Fruit fly (Drosophila melanogaster): Measurements from ENCODE around the gene CG10877.

CG10877 gene

dm6 chr3R:20592517-20593462, 28.9 kb upstream of the CG10877 start, which contains the start of the genes Pus1 and bon (continued):
- TF ChIP-seq CG34422 (GFP tag; IDR thresholded peaks at IDR 0.05) (peak; percentile 72; the same call in 2 of the 3 replicates), CG10654 (GFP tag; optimal IDR thresholded peaks at IDR 0.05) (no peak), CG12219 (GFP tag; optimal IDR thresholded peaks at IDR 0.05) (no peak), her (GFP tag; optimal IDR thresholded peaks at IDR 0.05) (no peak), HmgZ (tag; optimal IDR thresholded peaks at IDR 0.05) (peak; percentile 29), HLH54F (GFP tag; optimal IDR thresholded peaks at IDR 0.05) (peak; percentile 30), CG11696 (GFP tag; IDR thresholded peaks at IDR 0.05) (no peak), ewg (GFP tag; optimal IDR thresholded peaks at IDR 0.05) (no peak), bsh (GFP tag; optimal IDR thresholded peaks at IDR 0.05) (peak; percentile 2 to 7), Myb (GFP tag; optimal IDR thresholded peaks at IDR 0.05) (peak; percentile 65), CG14860 (GFP tag; IDR thresholded peaks at IDR 0.05; ENCODE audit: partially characterized antibody) (0 out of 3 replicates have a peak, but pooled peaks have one; percentile 7), row (GFP tag; IDR thresholded peaks at IDR 0.05) (peak; percentile 38; the same call in 2 of the 3 replicates), HLHmδ (GFP tag; optimal IDR thresholded peaks at IDR 0.05) (peak; percentile 37), CG12155 (GFP tag; optimal IDR thresholded peaks at IDR 0.05) (peak; percentile 52), ranshi (GFP tag; IDR thresholded peaks at IDR 0.05) (no peak), nmo (GFP tag; optimal IDR thresholded peaks at IDR 0.05) (peak; percentile 29), Ets65A (GFP tag) (peak; percentile 51), pb (GFP tag; optimal IDR thresholded peaks at IDR 0.05) (no peak), Med (GFP tag) (peak; percentile 87), CG15073 (GFP tag; optimal IDR thresholded peaks at IDR 0.05) (no peak), Mes4 (GFP tag; optimal IDR thresholded peaks at IDR 0.05) (no peak), ken (GFP tag; IDR thresholded peaks at IDR 0.05) (peak; percentile 34; the same call in 1 of the 3 replicates), Hey (tag; optimal IDR thresholded peaks at IDR 0.05) (no peak), CG11695 (GFP tag; IDR thresholded peaks at IDR 0.05) (no peak), CG9797 (GFP tag; optimal IDR thresholded peaks at IDR 0.05) (peak; percentile 89), dpn (GFP tag; optimal IDR thresholded peaks at IDR 0.05) (peak; percentile 5 to 34), az2 (GFP tag; optimal IDR thresholded peaks at IDR 0.05) (no peak), ci (GFP tag; IDR thresholded peaks at IDR 0.05) (peak; percentile 20; the same call in 1 of the 3 replicates), Six4 (GFP tag; optimal IDR thresholded peaks at IDR 0.05) (peak; percentile 1), wor (GFP tag; IDR thresholded peaks at IDR 0.05) (no peak), D19A (tag; optimal IDR thresholded peaks at IDR 0.05) (no peak), CG14667 (GFP tag; IDR thresholded peaks at IDR 0.05) (no peak), tin (GFP tag; optimal IDR thresholded peaks at IDR 0.05) (peak; percentile 30), CG17361 (GFP tag; IDR thresholded peaks at IDR 0.05) (no peak), stwl (tag; optimal IDR thresholded peaks at IDR 0.05) (peak; percentile 79), CG3847 (GFP tag; IDR thresholded peaks at IDR 0.05) (peak; percentile 64), CG32772 (GFP tag; IDR thresholded peaks at IDR 0.05) (no peak), gfzf (GFP tag; optimal IDR thresholded peaks at IDR 0.05) (peak; percentile 60), CG3163 (GFP tag; optimal IDR thresholded peaks at IDR 0.05) (no peak), CG15269 (tag; optimal IDR thresholded peaks at IDR 0.05) (peak; percentile 5), knrl (GFP tag; IDR thresholded peaks at IDR 0.05; ENCODE audit: partially characterized antibody) (no peak), unpg (GFP tag; optimal IDR thresholded peaks at IDR 0.05) (no peak), Aef1 (GFP tag; IDR thresholded peaks at IDR 0.05) (no peak), Eip74EF (GFP tag; optimal IDR thresholded peaks at IDR 0.05) (no peak), CG17328 (GFP tag; IDR thresholded peaks at IDR 0.05) (no peak; the same call in 1 of the 2 replicates), Atf3 (GFP tag; optimal IDR thresholded peaks at IDR 0.05) (peak; percentile 17), CG9817 (tag; optimal IDR thresholded peaks at IDR 0.05) (no peak), Hmr (GFP tag; optimal IDR thresholded peaks at IDR 0.05) (peak; percentile 15), CG3065 (GFP tag; optimal IDR thresholded peaks at IDR 0.05) (no peak)
